Worm (Caenorhabditis elegans): ENCODE data around the gene C26B2.2.

The C26B2.2 gene

DNA sequence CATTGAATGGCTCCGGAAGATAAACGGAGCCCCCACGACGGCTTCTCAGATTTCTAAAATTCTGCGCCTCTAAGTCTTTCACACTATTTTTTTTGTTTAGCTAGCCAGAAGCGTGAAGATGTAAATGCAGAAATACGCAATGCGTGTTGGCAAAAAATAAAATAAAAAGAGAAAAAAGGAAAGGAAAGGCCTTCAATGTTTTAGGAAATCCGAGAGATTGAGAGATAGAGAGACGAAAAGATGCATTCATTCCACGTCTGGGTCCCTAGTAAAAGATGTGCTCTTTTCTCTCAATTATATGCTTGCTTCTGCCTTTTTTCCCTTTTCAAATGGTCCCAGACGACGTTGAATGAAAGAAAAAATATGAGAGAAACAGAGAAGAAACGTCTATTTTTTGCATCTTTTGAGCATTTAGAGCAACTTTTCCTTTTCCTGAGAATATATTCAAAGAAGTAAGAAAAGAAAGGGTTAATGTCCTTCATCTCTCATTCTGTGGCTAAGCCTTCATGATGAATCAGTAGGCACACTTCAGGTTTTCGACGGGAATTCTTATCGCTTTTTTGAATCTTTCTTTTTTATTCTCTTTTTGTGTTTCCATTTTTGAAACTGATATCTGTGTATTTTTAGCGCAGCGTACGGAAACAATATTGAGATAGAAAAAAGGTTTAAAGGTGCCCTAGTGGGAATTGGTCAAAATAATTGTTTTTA lies 18.8 kb upstream of the C26B2.2 start:
- TF ChIP-seq tbx-2 (tag; optimal IDR thresholded peaks at IDR 0.05), result no peak
- no peak for TF ChIP-seq nhr-28 (tag; optimal IDR thresholded peaks at IDR 0.05)
- no peak for TF ChIP-seq egl-27 (tag; optimal IDR thresholded peaks at IDR 0.05)
- no peak for TF ChIP-seq nhr-11 (tag; optimal IDR thresholded peaks at IDR 0.05)
- TF ChIP-seq nhr-237 (tag; optimal IDR thresholded peaks at IDR 0.05), result no peak
- no peak for TF ChIP-seq fkh-2 (tag; optimal IDR thresholded peaks at IDR 0.05)
- peak; percentile 3 for TF ChIP-seq egl-5 (tag; optimal IDR thresholded peaks at IDR 0.05)
- TF ChIP-seq daf-12 (tag; optimal IDR thresholded peaks at IDR 0.05), result no peak
- no peak for TF ChIP-seq zag-1 (tag; optimal IDR thresholded peaks at IDR 0.05)
- no peak for TF ChIP-seq mml-1 (tag; optimal IDR thresholded peaks at IDR 0.05)
- peak; percentile 62 for TF ChIP-seq nfya-1 (tag; optimal IDR thresholded peaks at IDR 0.05; ENCODE audit: insufficient read depth)
- TF ChIP-seq nhr-43 (tag; optimal IDR thresholded peaks at IDR 0.05; ENCODE audit: poor library complexity, severe bottlenecking), result no peak
- TF ChIP-seq elt-1 (tag; optimal IDR thresholded peaks at IDR 0.05), result peak; percentile 75
- no peak for TF ChIP-seq nhr-67 (tag; optimal IDR thresholded peaks at IDR 0.05)
- no peak for TF ChIP-seq sea-2 (GFP tag; optimal IDR thresholded peaks at IDR 0.05)
- no peak for TF ChIP-seq unc-62 (GFP tag; optimal IDR thresholded peaks at IDR 0.05)
- no peak for TF ChIP-seq elt-2 (tag; optimal IDR thresholded peaks at IDR 0.05)
- no peak for TF ChIP-seq elt-3 (tag; optimal IDR thresholded peaks at IDR 0.05)
- no peak for TF ChIP-seq unc-39 (tag; optimal IDR thresholded peaks at IDR 0.05)
- no peak for TF ChIP-seq jun-1 (tag; optimal IDR thresholded peaks at IDR 0.05)
- TF ChIP-seq ceh-9 (tag; optimal IDR thresholded peaks at IDR 0.05), result no peak
- no peak for TF ChIP-seq fos-1 (tag; optimal IDR thresholded peaks at IDR 0.05)
- no peak for TF ChIP-seq nhr-77 (tag; optimal IDR thresholded peaks at IDR 0.05)
- TF ChIP-seq aly-2 (tag; optimal IDR thresholded peaks at IDR 0.05), result no peak
- no peak for TF ChIP-seq nhr-23 (tag; optimal IDR thresholded peaks at IDR 0.05)
- no peak for TF ChIP-seq pha-4 (tag; optimal IDR thresholded peaks at IDR 0.05)
- TF ChIP-seq skn-1 (tag; optimal IDR thresholded peaks at IDR 0.05), result no peak
- TF ChIP-seq lin-39 (tag; optimal IDR thresholded peaks at IDR 0.05), result no peak
- no peak for TF ChIP-seq snpc-4 (tag; optimal IDR thresholded peaks at IDR 0.05)
- no peak for TF ChIP-seq ceh-28 (tag; optimal IDR thresholded peaks at IDR 0.05)
- no peak for TF ChIP-seq ztf-4 (tag; optimal IDR thresholded peaks at IDR 0.05)
- no peak for TF ChIP-seq ZK546.5 (tag; optimal IDR thresholded peaks at IDR 0.05)
- peak; percentile 68 for TF ChIP-seq hmg-11 (tag; optimal IDR thresholded peaks at IDR 0.05)
- peak; percentile 95 for TF ChIP-seq fkh-10 (GFP tag; optimal IDR thresholded peaks at IDR 0.05)
- no peak for TF ChIP-seq ztf-11 (tag; optimal IDR thresholded peaks at IDR 0.05)
- TF ChIP-seq mdl-1 (tag; optimal IDR thresholded peaks at IDR 0.05), result no peak
- no peak for TF ChIP-seq lsy-12 (tag; optimal IDR thresholded peaks at IDR 0.05)
- no peak for TF ChIP-seq eor-1 (tag; optimal IDR thresholded peaks at IDR 0.05)
- TF ChIP-seq ceh-16 (tag; optimal IDR thresholded peaks at IDR 0.05), result no peak
- TF ChIP-seq ceh-82 (tag; optimal IDR thresholded peaks at IDR 0.05), result no peak
- TF ChIP-seq pqm-1 (tag; optimal IDR thresholded peaks at IDR 0.05), result no peak
- TF ChIP-seq nhr-25 (tag; optimal IDR thresholded peaks at IDR 0.05), result no peak
- no peak for TF ChIP-seq ama-1 (optimal IDR thresholded peaks at IDR 0.05)

DNA sequence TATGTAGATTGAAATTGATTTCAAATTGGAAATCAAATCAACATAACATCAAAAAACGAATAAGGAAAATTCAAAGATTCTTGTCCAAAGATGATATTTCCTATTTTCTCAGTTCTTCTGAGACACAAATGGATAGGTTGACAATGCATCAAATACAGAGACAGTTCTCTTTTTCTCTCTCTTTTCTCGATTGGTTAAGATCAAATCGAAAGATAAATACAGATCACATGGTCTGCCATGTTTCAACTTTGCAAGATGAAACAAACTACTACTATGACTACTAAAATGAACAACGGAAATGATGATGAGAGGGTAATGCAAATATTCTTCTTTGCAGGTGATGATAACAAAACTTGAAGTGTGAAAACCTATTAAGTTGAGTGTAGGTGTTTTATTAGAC lies 14.6 kb upstream of the C26B2.2 start:
- TF ChIP-seq nhr-43 (tag; optimal IDR thresholded peaks at IDR 0.05; ENCODE audit: poor library complexity, severe bottlenecking), result peak; percentile 58
- TF ChIP-seq elt-1 (tag; optimal IDR thresholded peaks at IDR 0.05), result peak; percentile 95
- TF ChIP-seq ZK546.5 (tag; optimal IDR thresholded peaks at IDR 0.05), result no peak
- no peak for TF ChIP-seq jun-1 (tag; optimal IDR thresholded peaks at IDR 0.05)
- TF ChIP-seq nhr-23 (tag; optimal IDR thresholded peaks at IDR 0.05), result peak; percentile 27
- TF ChIP-seq nhr-25 (tag; optimal IDR thresholded peaks at IDR 0.05), result peak; percentile 76
